Worm (Caenorhabditis elegans) whole organism, early embryonic: ENCODE data around the gene din-1.

ENCODE experiments used
- B0310.2 ChIP-seq: sonication (generic microtip); optimal IDR thresholded peaks from 2 replicates; lab custom pipeline; 2016; ENCODE audit warnings: mild to moderate bottlenecking, missing genetic modification characterization, missing compliant biosample characterization
- F13C5.2 ChIP-seq: sonication (generic microtip); optimal IDR thresholded peaks from 2 replicates; lab custom pipeline; 2017; ENCODE audit warnings: mild to moderate bottlenecking, missing genetic modification characterization, inconsistent platforms, missing compliant biosample characterization
- aly-1 ChIP-seq: sonication (generic microtip); optimal IDR thresholded peaks from 2 replicates; lab custom pipeline; 2016; ENCODE audit warnings: missing genetic modification characterization, missing compliant biosample characterization
- ama-1 ChIP-seq: fragments of 150-350 bp; optimal IDR thresholded peaks from 2 replicates; lab custom pipeline; 2014
- ceh-13 ChIP-seq: fragments of 200-800 bp; sonication (Bioruptor generic); optimal IDR thresholded peaks from 2 replicates; lab custom pipeline; 2018; ENCODE audit warnings: mild to moderate bottlenecking, missing genetic modification characterization, missing compliant biosample characterization
- ceh-36 ChIP-seq: sonication (generic microtip); optimal IDR thresholded peaks from 2 replicates; lab custom pipeline; 2016; ENCODE audit warnings: missing genetic modification characterization, inconsistent platforms, missing compliant biosample characterization
- ets-7 ChIP-seq: sonication (generic microtip); optimal IDR thresholded peaks from 2 replicates; lab custom pipeline; 2016; ENCODE audit warnings: missing genotype, missing genetic modification characterization, missing compliant biosample characterization
- flt-1 ChIP-seq: fragments of 200-800 bp; sonication (Bioruptor generic); IDR thresholded peaks from 2 replicates; pipeline ENCODE4 v1.3.6; 2022; ENCODE audit warnings: missing genetic modification characterization, missing compliant biosample characterization
- hmg-4 ChIP-seq: fragments of 200-800 bp; sonication (Bioruptor generic); optimal IDR thresholded peaks from 2 replicates; lab custom pipeline; 2018; ENCODE audit warnings: mild to moderate bottlenecking, missing genetic modification characterization, missing compliant biosample characterization
- pes-1 ChIP-seq: fragments of 200-800 bp; sonication (Bioruptor generic); IDR thresholded peaks from 2 replicates; pipeline ENCODE4 v1.3.6; 2022; ENCODE audit warnings: missing genetic modification reagents, missing genetic modification characterization, missing compliant biosample characterization
- sea-1 ChIP-seq: fragments of 200-800 bp; sonication (Bioruptor generic); conservative IDR thresholded peaks from 2 replicates; pipeline ENCODE4 v1.3.6; 2022; ENCODE audit warnings: missing genetic modification characterization, missing compliant biosample characterization
- tbx-11 ChIP-seq: fragments of 200-800 bp; sonication (Bioruptor generic); IDR thresholded peaks from 2 replicates; pipeline ENCODE4 v1.3.6; 2022; ENCODE audit warnings: missing genetic modification characterization, missing compliant biosample characterization
- tra-4 ChIP-seq: sonication (generic microtip); optimal IDR thresholded peaks from 2 replicates; lab custom pipeline; 2017; ENCODE audit warnings: missing genetic modification characterization, missing compliant biosample characterization

DNA sequence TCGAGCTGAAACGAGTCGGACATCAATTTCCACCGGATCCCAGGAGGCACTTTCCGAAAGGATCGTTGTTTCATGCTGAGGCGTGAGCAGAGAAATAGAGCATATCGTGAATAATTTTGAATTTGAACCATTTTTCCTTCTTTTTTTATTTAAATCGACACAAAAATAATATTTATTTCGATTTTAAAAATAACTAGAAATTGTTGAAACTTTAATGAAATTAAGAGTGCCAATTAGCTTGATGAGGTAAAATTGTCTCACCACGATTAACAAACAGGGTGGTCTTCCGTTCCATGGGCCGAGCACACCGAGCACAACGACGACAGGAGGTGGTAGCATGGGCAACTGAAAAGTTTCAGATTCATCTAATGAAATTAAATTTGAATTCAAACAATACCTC, 45.1 kb downstream of the din-1 start:
- TF ChIP-seq ama-1 (lab: Kevin White, UChicago) (no peak), F13C5.2 (tag; lab: Kevin White, UChicago) (no peak), aly-1 (tag; lab: Kevin White, UChicago) (no peak), pes-1 (GFP tag; lab: Robert Waterston, UW) (no peak), sea-1 (GFP tag; lab: Robert Waterston, UW) (no peak), tbx-11 (GFP tag; lab: Robert Waterston, UW) (no peak), tra-4 (tag; lab: Kevin White, UChicago) (no peak), ceh-36 (tag; lab: Kevin White, UChicago) (no peak), ets-7 (no peak), B0310.2 (tag; lab: Kevin White, UChicago) (no peak), hmg-4 (GFP tag; lab: Kevin White, UChicago) (no peak), flt-1 (no peak), ceh-13 (GFP tag; lab: Kevin White, UChicago) (no peak)
